Fruit fly (Drosophila melanogaster) whole organism, embryonic: ENCODE measurements around the gene CG3149.
A peak's percentile ranks its signal among the peaks of the same experiment; 100 is the strongest.

ENCODE experiments used
- B-H2 ChIP-seq: fragments of 200-800 bp; sonication (Bioruptor generic); optimal IDR thresholded peaks from 2 replicates; lab custom pipeline; 2018; ENCODE audit warnings: missing biosample characterization, mild to moderate bottlenecking, missing genetic modification characterization
- CG10147 ChIP-seq: fragments of 200-800 bp; sonication (Bioruptor generic); optimal IDR thresholded peaks from 2 replicates; lab custom pipeline; 2019; ENCODE audit warnings: missing biosample characterization, mild to moderate bottlenecking, missing genetic modification characterization, moderate library complexity
- CG1024 ChIP-seq: fragments of 200-800 bp; sonication (Bioruptor generic); IDR thresholded peaks from 2 replicates; pipeline ENCODE4 v1.3.6; 2022; ENCODE audit warnings: missing biosample characterization, missing genetic modification characterization
- CG10321 ChIP-seq: fragments of 200-800 bp; sonication (Bioruptor generic); IDR thresholded peaks from 2 replicates; pipeline ENCODE4 v1.3.6; 2022; ENCODE audit warnings: missing biosample characterization, missing genetic modification characterization
- CG11093 ChIP-seq: fragments of 200-800 bp; sonication (Bioruptor generic); IDR thresholded peaks from 3 replicates; pipeline ENCODE4 v1.3.6; 2022; ENCODE audit warnings: missing biosample characterization, missing genetic modification characterization
- CG12942 ChIP-seq: fragments of 200-800 bp; sonication (Bioruptor generic); optimal IDR thresholded peaks from 3 replicates; lab custom pipeline; 2016; ENCODE audit warnings: missing biosample characterization, missing genetic modification characterization
- CG13287 ChIP-seq: fragments of 200-800 bp; sonication (Bioruptor generic); IDR thresholded peaks from 2 replicates; pipeline ENCODE4 v1.3.6; 2022; ENCODE audit warnings: missing biosample characterization, missing genetic modification characterization; ENCODE audit not compliant: partially characterized antibody
- CG13424 ChIP-seq: fragments of 200-800 bp; sonication (Bioruptor generic); optimal IDR thresholded peaks from 2 replicates; lab custom pipeline; 2019; ENCODE audit warnings: missing biosample characterization, mild to moderate bottlenecking, missing genetic modification characterization, moderate library complexity
- CG15011 ChIP-seq: fragments of 200-800 bp; sonication (Bioruptor generic); optimal IDR thresholded peaks from 3 replicates; lab custom pipeline; 2018; ENCODE audit warnings: missing biosample characterization, mild to moderate bottlenecking, missing genetic modification characterization
- CG17568 ChIP-seq: fragments of 200-800 bp; sonication (Bioruptor generic); optimal IDR thresholded peaks from 2 replicates; lab custom pipeline; 2018; ENCODE audit warnings: missing biosample characterization, mild to moderate bottlenecking, missing genetic modification characterization, moderate library complexity
- CG30403 ChIP-seq: fragments of 200-800 bp; sonication (Bioruptor generic); optimal IDR thresholded peaks from 3 replicates; lab custom pipeline; 2016; ENCODE audit warnings: missing biosample characterization, missing genetic modification characterization
- CG3281 ChIP-seq: fragments of 200-800 bp; sonication (Bioruptor generic); optimal IDR thresholded peaks from 3 replicates; lab custom pipeline; 2017; ENCODE audit warnings: missing biosample characterization, mild to moderate bottlenecking, missing genetic modification characterization
- CG42726 ChIP-seq: fragments of 200-800 bp; sonication (Bioruptor generic); IDR thresholded peaks from 2 replicates; pipeline ENCODE4 v1.3.6; 2022; ENCODE audit warnings: missing biosample characterization, missing genetic modification characterization; ENCODE audit not compliant: partially characterized antibody
- CG4328 ChIP-seq: fragments of 200-800 bp; sonication (Bioruptor generic); optimal IDR thresholded peaks from 3 replicates; lab custom pipeline; 2017; ENCODE audit warnings: missing biosample characterization, missing genetic modification reagents, missing genetic modification characterization
- CG5180 ChIP-seq: fragments of 200-800 bp; sonication (Bioruptor generic); optimal IDR thresholded peaks from 3 replicates; lab custom pipeline; 2017; ENCODE audit warnings: missing biosample characterization, missing genetic modification characterization, mild to moderate bottlenecking, moderate library complexity, missing genetic modification reagents
- CG7987 ChIP-seq: fragments of 200-800 bp; sonication (Bioruptor generic); optimal IDR thresholded peaks from 2 replicates; lab custom pipeline; 2018; ENCODE audit warnings: missing biosample characterization, mild to moderate bottlenecking, missing genetic modification characterization, moderate library complexity
- CrebB ChIP-seq: fragments of 200-800 bp; sonication (Bioruptor generic); optimal IDR thresholded peaks from 3 replicates; lab custom pipeline; 2018; ENCODE audit warnings: missing biosample characterization, mild to moderate bottlenecking, missing genetic modification characterization
- D19B ChIP-seq: fragments of 200-800 bp; sonication (Bioruptor generic); optimal IDR thresholded peaks from 2 replicates; lab custom pipeline; 2017; ENCODE audit warnings: missing biosample characterization, mild to moderate bottlenecking, missing genetic modification characterization
- Dll ChIP-seq: fragments of 200-800 bp; sonication (Bioruptor generic); IDR thresholded peaks from 4 replicates; pipeline ENCODE4 v1.3.6; 2022; ENCODE audit warnings: missing biosample characterization, missing genetic modification characterization; ENCODE audit not compliant: partially characterized antibody
- Dref ChIP-seq: fragments of 200-800 bp; sonication (Bioruptor generic); IDR thresholded peaks from 2 replicates; pipeline ENCODE4 v1.3.6; 2022; ENCODE audit warnings: missing biosample characterization, missing genetic modification characterization
- Drgx ChIP-seq: fragments of 200-800 bp; sonication (Bioruptor generic); IDR thresholded peaks from 2 replicates; pipeline ENCODE4 v1.3.6; 2022; ENCODE audit warnings: missing biosample characterization, missing genetic modification characterization
- HLH4C ChIP-seq: fragments of 200-800 bp; sonication (Bioruptor generic); IDR thresholded peaks from 3 replicates; pipeline ENCODE4 v1.3.6; 2022; ENCODE audit warnings: missing biosample characterization, missing genetic modification characterization; ENCODE audit not compliant: partially characterized antibody
- HLHmδ ChIP-seq: fragments of 200-800 bp; sonication (Bioruptor generic); optimal IDR thresholded peaks from 2 replicates; lab custom pipeline; 2018; ENCODE audit warnings: missing biosample characterization, mild to moderate bottlenecking, missing genetic modification characterization, moderate library complexity
- Kr ChIP-seq: fragments of 200-800 bp; sonication (Bioruptor generic); optimal IDR thresholded peaks from 2 replicates; lab custom pipeline; 2017; ENCODE audit warnings: missing biosample characterization, mild to moderate bottlenecking, missing genetic modification characterization
- Lpt ChIP-seq: fragments of >200 bp; optimal IDR thresholded peaks from 2 replicates; lab custom pipeline; 2018; ENCODE audit warnings: missing biosample characterization, missing genetic modification characterization
- Myb ChIP-seq: fragments of 200-800 bp; sonication (Bioruptor generic); optimal IDR thresholded peaks from 2 replicates; lab custom pipeline; 2016; ENCODE audit warnings: missing biosample characterization, missing genetic modification characterization
- Opbp ChIP-seq: fragments of 200-800 bp; sonication (Bioruptor generic); IDR thresholded peaks from 3 replicates; pipeline ENCODE4 v1.3.6; 2022; ENCODE audit warnings: missing biosample characterization, missing genetic modification characterization; ENCODE audit not compliant: partially characterized antibody
- Rfx ChIP-seq: fragments of 200-800 bp; sonication (Bioruptor generic); IDR thresholded peaks from 2 replicates; pipeline ENCODE4 v1.3.6; 2022; ENCODE audit warnings: missing biosample characterization, missing genetic modification characterization
- Side ChIP-seq: fragments of 200-800 bp; sonication (Bioruptor generic); optimal IDR thresholded peaks from 2 replicates; lab custom pipeline; 2016; ENCODE audit warnings: missing biosample characterization, missing genetic modification characterization
- al ChIP-seq: fragments of 200-800 bp; sonication (Bioruptor generic); IDR thresholded peaks from 2 replicates; pipeline ENCODE4 v1.3.6; 2022; ENCODE audit warnings: missing biosample characterization, missing genetic modification characterization
- bab2 ChIP-seq: fragments of 200-800 bp; sonication (Bioruptor generic); optimal IDR thresholded peaks from 2 replicates; lab custom pipeline; 2016; ENCODE audit warnings: missing biosample characterization, missing genetic modification characterization
- bigmax ChIP-seq: fragments of 200-800 bp; sonication (Bioruptor generic); optimal IDR thresholded peaks from 2 replicates; lab custom pipeline; 2018; ENCODE audit warnings: missing biosample characterization, mild to moderate bottlenecking, missing genetic modification characterization
- cad ChIP-seq: fragments of >200 bp; optimal IDR thresholded peaks from 2 replicates; lab custom pipeline; 2017; ENCODE audit warnings: missing biosample characterization, missing genetic modification characterization
- danr ChIP-seq: fragments of 200-800 bp; sonication (Bioruptor generic); IDR thresholded peaks from 2 replicates; pipeline ENCODE4 v1.3.6; 2022; ENCODE audit warnings: missing biosample characterization, missing genetic modification characterization
- ftz-f1 ChIP-seq: fragments of 200-800 bp; sonication (Bioruptor generic); optimal IDR thresholded peaks from 2 replicates; lab custom pipeline; 2016; ENCODE audit warnings: missing biosample characterization, missing genetic modification characterization
- gro ChIP-seq: fragments of 200-800 bp; sonication (Bioruptor generic); optimal IDR thresholded peaks from 2 replicates; lab custom pipeline; 2016; ENCODE audit warnings: missing biosample characterization, missing genetic modification characterization
- gsb ChIP-seq: fragments of 200-800 bp; sonication (Bioruptor generic); IDR thresholded peaks from 2 replicates; pipeline ENCODE4 v1.3.6; 2022; ENCODE audit warnings: missing biosample characterization, missing genetic modification characterization
- h ChIP-seq: fragments of >200 bp; optimal IDR thresholded peaks from 2 replicates; lab custom pipeline; 2017
- hkb ChIP-seq, 2 experiments: fragments of 200-800 bp in 1 of 2; fragments of >200 bp in 1 of 2; sonication (Bioruptor generic) in 1 of 2; IDR thresholded peaks in 1 of 2; optimal IDR thresholded peaks in 1 of 2; 2 replicates each; pipeline versions ENCODE4 v1.3.6 to Lab custom; 2017 to 2022; ENCODE audit warnings: missing biosample characterization in 1 of 2, missing genetic modification characterization in 1 of 2
- lmd ChIP-seq: fragments of 200-800 bp; sonication (Bioruptor generic); IDR thresholded peaks from 2 replicates; pipeline ENCODE4 v1.3.6; 2022; ENCODE audit warnings: missing biosample characterization, missing genetic modification characterization
- mld ChIP-seq: fragments of 200-800 bp; sonication (Bioruptor generic); IDR thresholded peaks from 3 replicates; pipeline ENCODE4 v1.3.6; 2022; ENCODE audit warnings: missing biosample characterization, missing genetic modification characterization; ENCODE audit not compliant: partially characterized antibody
- odd ChIP-seq: fragments of 200-800 bp; sonication (Bioruptor generic); optimal IDR thresholded peaks from 2 replicates; lab custom pipeline; 2017; ENCODE audit warnings: missing biosample characterization, mild to moderate bottlenecking, missing genetic modification characterization
- sob ChIP-seq: fragments of 200-800 bp; sonication (Bioruptor generic); IDR thresholded peaks from 2 replicates; pipeline ENCODE4 v1.3.6; 2022; ENCODE audit warnings: missing biosample characterization, missing genetic modification characterization
- tup ChIP-seq: fragments of 200-800 bp; sonication (Bioruptor generic); optimal IDR thresholded peaks from 2 replicates; lab custom pipeline; 2016; ENCODE audit warnings: missing biosample characterization, mild to moderate bottlenecking, missing genetic modification characterization, moderate library complexity
- tx ChIP-seq: fragments of 200-800 bp; sonication (Bioruptor generic); optimal IDR thresholded peaks from 2 replicates; lab custom pipeline; 2016; ENCODE audit warnings: missing biosample characterization, missing genetic modification characterization
- vfl ChIP-seq: fragments of 200-800 bp; sonication (Bioruptor generic); optimal IDR thresholded peaks from 2 replicates; lab custom pipeline; 2016; ENCODE audit warnings: missing biosample characterization, missing genetic modification characterization
- wek ChIP-seq: fragments of 200-800 bp; sonication (Bioruptor generic); optimal IDR thresholded peaks from 3 replicates; lab custom pipeline; 2018; ENCODE audit warnings: missing biosample characterization, mild to moderate bottlenecking, missing genetic modification characterization, moderate library complexity
- zfh1 ChIP-seq: fragments of 200-800 bp; sonication (Bioruptor generic); IDR thresholded peaks from 3 replicates; pipeline ENCODE4 v1.3.6; 2022; ENCODE audit warnings: missing biosample characterization, missing genetic modification characterization
- zfh2 ChIP-seq: fragments of 200-800 bp; sonication (Bioruptor generic); optimal IDR thresholded peaks from 2 replicates; lab custom pipeline; 2016; ENCODE audit warnings: missing biosample characterization, missing genetic modification characterization

The CG3149 gene

DNA sequence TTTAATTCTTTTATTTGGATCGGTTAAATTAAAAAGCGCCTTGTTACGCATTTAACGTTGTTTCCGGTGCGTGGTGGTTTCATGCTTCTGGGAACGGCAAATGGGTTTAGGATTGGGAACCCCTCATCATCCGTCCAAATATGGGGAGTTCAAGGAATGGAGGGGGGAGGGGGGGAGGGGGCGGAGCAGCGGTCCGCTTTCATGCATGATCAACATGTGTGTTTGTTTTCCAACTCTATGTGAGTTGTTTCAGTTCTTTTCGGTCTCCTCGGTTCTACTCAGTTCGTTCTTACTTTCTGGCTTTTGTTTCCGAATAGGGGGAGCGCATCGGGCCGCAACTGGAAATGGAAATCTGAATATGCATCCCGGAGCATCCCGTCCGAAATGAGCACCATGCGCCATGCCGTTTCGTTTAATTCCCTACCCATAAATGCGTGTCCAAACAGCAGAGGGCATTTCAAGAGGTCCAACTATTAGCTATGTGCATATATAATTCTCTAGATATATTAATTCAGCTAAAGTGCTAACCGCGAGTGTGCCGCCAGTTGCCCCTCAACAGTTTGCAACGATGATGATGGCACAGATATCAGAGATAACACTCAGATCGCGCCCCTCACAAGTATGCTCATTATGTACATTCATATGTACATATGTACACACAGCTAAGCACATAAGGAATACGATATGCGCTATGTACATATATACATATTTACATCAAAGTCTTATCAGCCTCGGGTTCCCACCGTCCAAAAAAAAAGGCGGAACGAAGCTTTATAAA lies 17.4 kb downstream of the CG3149 start (continued):
- TF ChIP-seq danr (GFP tag; lab: Robert Waterston, UW) = peak; percentile 83
- peak; percentile 88 for TF ChIP-seq CG5180
- TF ChIP-seq CG13424 (tag; lab: Kevin White, UChicago) = peak; percentile 89
- TF ChIP-seq h (lab: Kevin White, UChicago) = no peak
- TF ChIP-seq ftz-f1 (GFP tag; lab: Kevin White, UChicago) = peak; percentile 20
- peak; percentile 87 for TF ChIP-seq gsb (GFP tag; lab: Robert Waterston, UW)
- peak; percentile 82 for TF ChIP-seq CG10147 (GFP tag; lab: Kevin White, UChicago)
- TF ChIP-seq vfl (GFP tag; lab: Kevin White, UChicago) = peak; percentile 36
- TF ChIP-seq CG42726 (GFP tag; lab: Robert Waterston, UW) = no peak
- TF ChIP-seq gro (GFP tag; lab: Kevin White, UChicago) = peak; percentile 90
- peak; percentile 73 for TF ChIP-seq bigmax
- no peak; the same call in 1 of the 2 replicates for TF ChIP-seq Drgx
- no peak for TF ChIP-seq mld (GFP tag; lab: Robert Waterston, UW)
- peak; percentile 85; the same call in 1 of the 3 replicates for TF ChIP-seq CG11093 (GFP tag; lab: Robert Waterston, UW)
- TF ChIP-seq HLHmδ (GFP tag; lab: Kevin White, UChicago) = peak; percentile 99
- TF ChIP-seq CG3281 = peak; percentile 91
- peak; percentile 97 for TF ChIP-seq bab2 (GFP tag; lab: Kevin White, UChicago)
- TF ChIP-seq Myb (GFP tag; lab: Kevin White, UChicago) = peak; percentile 60
- no peak for TF ChIP-seq Dref (GFP tag; lab: Robert Waterston, UW)
- no peak for TF ChIP-seq cad
- peak; percentile 72 for TF ChIP-seq tx
- peak; percentile 79 for TF ChIP-seq CG10321
- TF ChIP-seq B-H2 (GFP tag; lab: Kevin White, UChicago) = peak; percentile 93
- no peak for TF ChIP-seq zfh2 (GFP tag; lab: Kevin White, UChicago)
- peak; percentile 64 for TF ChIP-seq CG30403 (GFP tag; lab: Kevin White, UChicago)
- peak; percentile 99 for TF ChIP-seq CG7987 (GFP tag; lab: Kevin White, UChicago)
- TF ChIP-seq wek (GFP tag; lab: Kevin White, UChicago) = peak; percentile 97
- peak; percentile 94 for TF ChIP-seq zfh1 (GFP tag; lab: Robert Waterston, UW)
- peak; percentile 16; the same call in 1 of the 2 replicates for TF ChIP-seq al (GFP tag; lab: Robert Waterston, UW)
- peak; percentile 52 for TF ChIP-seq D19B (GFP tag; lab: Kevin White, UChicago)
- peak; percentile 81 for TF ChIP-seq CG12942 (GFP tag; lab: Kevin White, UChicago)
- no peak for TF ChIP-seq CG13287
- peak; percentile 87 for TF ChIP-seq Side (GFP tag; lab: Kevin White, UChicago)
- TF ChIP-seq CG17568 (GFP tag; lab: Kevin White, UChicago) = peak; percentile 97
- peak; percentile 61; the same call in 1 of the 2 replicates for TF ChIP-seq lmd (GFP tag; lab: Robert Waterston, UW)
- TF ChIP-seq Kr (GFP tag; lab: Kevin White, UChicago) = peak; percentile 92
- TF ChIP-seq Lpt (GFP tag; lab: Kevin White, UChicago) = no peak
- TF ChIP-seq hkb (optimal IDR thresholded peaks at IDR 0.05; lab: Kevin White, UChicago) = no peak
- peak; percentile 92 for TF ChIP-seq hkb (GFP tag; IDR thresholded peaks at IDR 0.05; lab: Robert Waterston, UW)
- peak; percentile 95 for TF ChIP-seq CrebB (tag; lab: Kevin White, UChicago)
- no peak for TF ChIP-seq Opbp (GFP tag; lab: Robert Waterston, UW)
- peak; percentile 92 for TF ChIP-seq CG1024
- no peak for TF ChIP-seq HLH4C (GFP tag; lab: Robert Waterston, UW)
- peak; percentile 95 for TF ChIP-seq CG15011 (GFP tag; lab: Kevin White, UChicago)
- peak; percentile 91 for TF ChIP-seq tup (GFP tag; lab: Kevin White, UChicago)
- TF ChIP-seq Rfx (GFP tag; lab: Robert Waterston, UW) = peak; percentile 91
- TF ChIP-seq CG4328 (GFP tag; lab: Kevin White, UChicago) = peak; percentile 98
- TF ChIP-seq sob (GFP tag; lab: Robert Waterston, UW) = peak; percentile 92
- no peak for TF ChIP-seq Dll (GFP tag; lab: Robert Waterston, UW)
- TF ChIP-seq odd (GFP tag; lab: Kevin White, UChicago) = peak; percentile 97
